Worm (Caenorhabditis elegans): ENCODE results near the gene K03A11.5.

DNA sequence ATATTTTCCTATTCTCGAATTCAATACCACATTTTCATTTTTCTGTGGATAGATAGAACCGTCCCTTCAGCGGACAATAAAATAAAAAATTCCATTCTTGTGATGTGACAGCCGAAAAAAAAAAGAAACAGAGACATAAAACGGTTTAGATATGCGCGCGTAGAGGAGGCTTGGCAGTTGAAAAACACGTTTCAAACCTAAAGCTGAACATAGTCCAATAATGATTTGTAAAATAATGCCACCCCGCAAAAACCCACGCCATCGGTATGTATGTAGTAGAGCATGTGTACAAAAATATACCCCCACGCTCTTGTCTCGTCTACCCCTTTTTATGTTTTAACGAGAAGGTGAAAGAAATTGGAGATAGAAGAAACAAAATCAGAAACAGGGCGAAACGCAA, 45.3 kb downstream of the K03A11.5 start:
- TF ChIP-seq W03F9.2 (tag; optimal IDR thresholded peaks at IDR 0.05) (no peak), him-1 (tag; optimal IDR thresholded peaks at IDR 0.05) (no peak)

Measured in whole organism, L4/young adult.